Worm (Caenorhabditis elegans) whole organism, young adult: Measurements from ENCODE around the gene sre-31.

Experiments used
- F23B12.7 ChIP-seq: sonication (generic microtip); optimal IDR thresholded peaks from 2 replicates; lab custom pipeline; 2017; ENCODE audit warnings: missing genetic modification characterization, mild to moderate bottlenecking, missing compliant biosample characterization, antibody characterized with exemption, moderate library complexity; ENCODE audit not compliant: insufficient read depth
- F33H1.4 ChIP-seq: fragments of 200-800 bp; sonication (Bioruptor generic); IDR thresholded peaks from 2 replicates; pipeline ENCODE4 v1.3.6; 2022; ENCODE audit warnings: missing genetic modification reagents, missing genetic modification characterization, missing compliant biosample characterization
- F39B2.1 ChIP-seq: fragments of 200-800 bp; sonication (Bioruptor generic); IDR thresholded peaks from 2 replicates; pipeline ENCODE4 v1.3.6; 2022; ENCODE audit warnings: missing genetic modification reagents, missing genetic modification characterization, missing compliant biosample characterization
- F52B5.7 ChIP-seq: sonication (generic microtip); optimal IDR thresholded peaks from 2 replicates; lab custom pipeline; 2016; ENCODE audit warnings: mild to moderate bottlenecking, missing genetic modification characterization, missing compliant biosample characterization
- F57C9.4 ChIP-seq: sonication (generic microtip); optimal IDR thresholded peaks from 2 replicates; lab custom pipeline; 2017; ENCODE audit warnings: mild to moderate bottlenecking, missing genetic modification characterization, missing compliant biosample characterization
- T07F8.4 ChIP-seq: sonication (generic microtip); optimal IDR thresholded peaks from 2 replicates; lab custom pipeline; 2016; ENCODE audit warnings: mild to moderate bottlenecking, missing genetic modification characterization, moderate library complexity, missing compliant biosample characterization
- T26A5.8 ChIP-seq: sonication (generic microtip); optimal IDR thresholded peaks from 2 replicates; lab custom pipeline; 2016; ENCODE audit warnings: missing genetic modification characterization, missing compliant biosample characterization
- Y53F4B.3 ChIP-seq: fragments of 200-800 bp; sonication (Bioruptor generic); IDR thresholded peaks from 2 replicates; pipeline ENCODE4 v1.3.6; 2022; ENCODE audit warnings: missing genetic modification reagents, missing genetic modification characterization, missing compliant biosample characterization
- Y53G8AR.9 ChIP-seq: fragments of 200-800 bp; sonication (Bioruptor generic); conservative IDR thresholded peaks from 2 replicates; pipeline ENCODE4 v1.3.6; 2022; ENCODE audit warnings: missing genetic modification reagents, missing genetic modification characterization, missing compliant biosample characterization
- akir-1 ChIP-seq: fragments of 200-800 bp; sonication (Bioruptor generic); optimal IDR thresholded peaks from 2 replicates; lab custom pipeline; 2018; ENCODE audit warnings: mild to moderate bottlenecking, missing genetic modification characterization, moderate library complexity, missing compliant biosample characterization
- aptf-2 ChIP-seq: fragments of 200-800 bp; sonication (Bioruptor generic); conservative IDR thresholded peaks from 2 replicates; pipeline ENCODE4 v1.3.6; 2022; ENCODE audit warnings: missing genetic modification reagents, missing genetic modification characterization, missing compliant biosample characterization
- athp-1 ChIP-seq: sonication (generic microtip); optimal IDR thresholded peaks from 2 replicates; lab custom pipeline; 2017; ENCODE audit warnings: mild to moderate bottlenecking, missing genetic modification characterization, missing compliant biosample characterization
- attf-6 ChIP-seq: fragments of 200-800 bp; sonication (Bioruptor generic); IDR thresholded peaks from 2 replicates; pipeline ENCODE4 v1.3.6; 2022; ENCODE audit warnings: missing genetic modification reagents, missing genetic modification characterization, missing compliant biosample characterization
- bed-1 ChIP-seq: fragments of 200-800 bp; sonication (Bioruptor generic); IDR thresholded peaks from 2 replicates; pipeline ENCODE4 v1.3.6; 2022; ENCODE audit warnings: missing genetic modification reagents, missing genetic modification characterization, missing compliant biosample characterization
- cebp-1 ChIP-seq, 2 experiments: fragments of 200-800 bp in 1 of 2; sonication (Bioruptor generic) in 1 of 2; sonication (generic microtip) in 1 of 2; IDR thresholded peaks in 1 of 2; optimal IDR thresholded peaks in 1 of 2; 2 replicates each; pipeline versions ENCODE4 v1.3.6 to Lab custom; 2017 to 2022; ENCODE audit warnings: missing compliant biosample characterization in 2 of 2, missing genetic modification characterization in 2 of 2, mild to moderate bottlenecking in 1 of 2, missing genetic modification reagents in 1 of 2, moderate library complexity in 1 of 2
- ceh-58 ChIP-seq: fragments of 200-800 bp; sonication (Bioruptor generic); IDR thresholded peaks from 2 replicates; pipeline ENCODE4 v1.3.6; 2022; ENCODE audit warnings: missing genetic modification characterization, missing compliant biosample characterization
- ceh-91 ChIP-seq: fragments of 200-800 bp; sonication (Bioruptor generic); IDR thresholded peaks from 2 replicates; pipeline ENCODE4 v1.3.6; 2022; ENCODE audit warnings: missing genetic modification reagents, missing genetic modification characterization, missing compliant biosample characterization
- dpff-1 ChIP-seq: sonication (generic microtip); optimal IDR thresholded peaks from 2 replicates; lab custom pipeline; 2017; ENCODE audit warnings: mild to moderate bottlenecking, missing genetic modification characterization, missing compliant biosample characterization
- egl-18 ChIP-seq: fragments of 200-800 bp; sonication (Bioruptor generic); IDR thresholded peaks from 2 replicates; pipeline ENCODE4 v1.3.6; 2022; ENCODE audit warnings: missing genetic modification reagents, missing genetic modification characterization, missing compliant biosample characterization
- egrh-3 ChIP-seq: fragments of 200-800 bp; sonication (Bioruptor generic); IDR thresholded peaks from 2 replicates; pipeline ENCODE4 v1.3.6; 2022; ENCODE audit warnings: missing genetic modification reagents, missing genetic modification characterization, missing compliant biosample characterization
- ets-4 ChIP-seq: fragments of 200-800 bp; sonication (Bioruptor generic); optimal IDR thresholded peaks from 2 replicates; lab custom pipeline; 2018; ENCODE audit warnings: mild to moderate bottlenecking, missing genetic modification characterization, missing compliant biosample characterization
- him-1 ChIP-seq: sonication (generic microtip); optimal IDR thresholded peaks from 2 replicates; lab custom pipeline; 2016; ENCODE audit warnings: missing genotype, missing genetic modification reagents, missing genetic modification characterization, missing compliant biosample characterization
- hlh-12 ChIP-seq: sonication (generic microtip); optimal IDR thresholded peaks from 2 replicates; lab custom pipeline; 2016; ENCODE audit warnings: missing genetic modification characterization, missing compliant biosample characterization
- hlh-26 ChIP-seq: fragments of 200-800 bp; sonication (Bioruptor generic); conservative IDR thresholded peaks from 2 replicates; pipeline ENCODE4 v1.3.6; 2022; ENCODE audit warnings: missing genetic modification reagents, missing genetic modification characterization, missing compliant biosample characterization
- hmg-1.2 ChIP-seq: fragments of 200-800 bp; sonication (Bioruptor generic); IDR thresholded peaks from 2 replicates; pipeline ENCODE4 v1.3.6; 2022; ENCODE audit warnings: missing genetic modification reagents, missing genetic modification characterization, missing compliant biosample characterization
- hsf-1 ChIP-seq: fragments of 200-800 bp; sonication (Bioruptor generic); IDR thresholded peaks from 2 replicates; pipeline ENCODE4 v1.3.6; 2022; ENCODE audit warnings: missing genetic modification reagents, missing genetic modification characterization, missing compliant biosample characterization
- lag-1 ChIP-seq: fragments of 200-800 bp; sonication (Bioruptor generic); IDR thresholded peaks from 2 replicates; pipeline ENCODE4 v1.3.6; 2022; ENCODE audit warnings: missing genetic modification reagents, missing genetic modification characterization, missing compliant biosample characterization
- madf-10 ChIP-seq: sonication (generic microtip); optimal IDR thresholded peaks from 2 replicates; lab custom pipeline; 2016; ENCODE audit warnings: mild to moderate bottlenecking, missing genetic modification characterization, missing compliant biosample characterization
- madf-3 ChIP-seq: fragments of 200-800 bp; sonication (Bioruptor generic); IDR thresholded peaks from 2 replicates; pipeline ENCODE4 v1.3.6; 2022; ENCODE audit warnings: missing genetic modification reagents, missing genetic modification characterization, missing compliant biosample characterization
- madf-6 ChIP-seq: fragments of 200-800 bp; sonication (Bioruptor generic); IDR thresholded peaks from 2 replicates; pipeline ENCODE4 v1.3.6; 2022; ENCODE audit warnings: missing genetic modification reagents, missing genetic modification characterization, missing compliant biosample characterization
- mcd-1 ChIP-seq: fragments of 200-800 bp; sonication (Bioruptor generic); IDR thresholded peaks from 2 replicates; pipeline ENCODE4 v1.3.6; 2022; ENCODE audit warnings: missing genetic modification reagents, missing genetic modification characterization, missing compliant biosample characterization
- mxl-1 ChIP-seq: sonication (generic microtip); optimal IDR thresholded peaks from 2 replicates; lab custom pipeline; 2016; ENCODE audit warnings: missing genetic modification characterization, missing compliant biosample characterization
- nhr-179 ChIP-seq: sonication (generic microtip); optimal IDR thresholded peaks from 2 replicates; lab custom pipeline; 2016; ENCODE audit warnings: mild to moderate bottlenecking, missing genetic modification characterization, missing compliant biosample characterization
- nhr-80 ChIP-seq: sonication (generic microtip); optimal IDR thresholded peaks from 2 replicates; lab custom pipeline; 2016; ENCODE audit warnings: missing genetic modification characterization, missing compliant biosample characterization
- sea-2 ChIP-seq: fragments of 200-800 bp; sonication (Bioruptor generic); IDR thresholded peaks from 2 replicates; pipeline ENCODE4 v1.3.6; 2022; ENCODE audit warnings: missing genetic modification characterization, missing compliant biosample characterization
- tlf-1 ChIP-seq: fragments of 200-800 bp; sonication (Bioruptor generic); optimal IDR thresholded peaks from 2 replicates; lab custom pipeline; 2018; ENCODE audit warnings: mild to moderate bottlenecking, missing genetic modification characterization, missing compliant biosample characterization
- zfh-2 ChIP-seq: fragments of 200-800 bp; sonication (Bioruptor generic); conservative IDR thresholded peaks from 2 replicates; pipeline ENCODE4 v1.3.6; 2022; ENCODE audit warnings: missing genetic modification reagents, missing genetic modification characterization, missing compliant biosample characterization
- ztf-6 ChIP-seq: fragments of 200-800 bp; sonication (Bioruptor generic); IDR thresholded peaks from 2 replicates; pipeline ENCODE4 v1.3.6; 2022; ENCODE audit warnings: missing genetic modification reagents, missing genetic modification characterization, missing compliant biosample characterization

Gene sre-31

DNA sequence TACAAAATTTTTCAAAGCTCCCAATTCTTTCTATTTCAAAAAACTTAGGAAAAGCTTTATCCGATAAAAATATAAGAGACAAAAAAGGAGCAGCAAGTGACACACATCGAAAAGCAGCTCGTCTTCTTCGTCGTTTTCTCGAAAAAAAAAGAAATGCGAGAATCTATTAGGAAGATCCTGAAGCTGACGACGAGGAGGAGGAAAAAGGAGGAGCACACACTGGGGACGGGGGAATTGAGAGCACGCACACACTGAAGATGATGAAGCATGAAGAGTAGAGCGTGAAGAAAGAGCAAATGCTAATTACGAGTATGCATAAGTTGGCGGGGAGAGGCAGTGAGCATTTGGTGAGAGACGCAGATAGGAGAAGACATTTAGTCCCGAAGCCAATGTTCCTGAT lies 34.7 kb downstream of the sre-31 start:
- no peak for TF ChIP-seq aptf-2 (GFP tag; lab: Robert Waterston, UW)
- no peak for TF ChIP-seq F39B2.1 (GFP tag; lab: Robert Waterston, UW)
- TF ChIP-seq mcd-1 (GFP tag; lab: Robert Waterston, UW), result no peak
- TF ChIP-seq ceh-91, result no peak
- TF ChIP-seq sea-2 (GFP tag; lab: Robert Waterston, UW), result no peak
- no peak for TF ChIP-seq tlf-1 (GFP tag; lab: Kevin White, UChicago)
- no peak for TF ChIP-seq nhr-80 (tag; lab: Kevin White, UChicago)
- TF ChIP-seq madf-10, result no peak
- TF ChIP-seq hlh-26, result no peak
- TF ChIP-seq attf-6 (GFP tag; lab: Robert Waterston, UW), result no peak
- TF ChIP-seq ztf-6 (GFP tag; lab: Robert Waterston, UW), result no peak
- no peak for TF ChIP-seq athp-1 (tag; lab: Kevin White, UChicago)
- no peak for TF ChIP-seq him-1 (tag; lab: Kevin White, UChicago)
- no peak for TF ChIP-seq egl-18 (GFP tag; lab: Robert Waterston, UW)
- TF ChIP-seq bed-1 (GFP tag; lab: Robert Waterston, UW), result no peak
- TF ChIP-seq T26A5.8, result no peak
- TF ChIP-seq cebp-1 (GFP tag; IDR thresholded peaks at IDR 0.05; lab: Robert Waterston, UW), result no peak
- TF ChIP-seq cebp-1 (tag; optimal IDR thresholded peaks at IDR 0.05; lab: Kevin White, UChicago), result no peak

ce11 chrII:12369202-12369601 lies 39.4 kb downstream of the sre-31 start:
- no peak for TF ChIP-seq hmg-1.2 (GFP tag; lab: Robert Waterston, UW)
- peak; percentile 55; the same call in 1 of the 2 replicates for TF ChIP-seq egrh-3 (GFP tag; lab: Robert Waterston, UW)
- no peak for TF ChIP-seq hlh-12 (tag; lab: Kevin White, UChicago)
- TF ChIP-seq ceh-58 (GFP tag; lab: Robert Waterston, UW), result no peak
- peak; percentile 94 for TF ChIP-seq zfh-2
- no peak for TF ChIP-seq hsf-1 (GFP tag; lab: Robert Waterston, UW)
- TF ChIP-seq nhr-179 (tag; lab: Kevin White, UChicago), result no peak
- no peak for TF ChIP-seq madf-3 (GFP tag; lab: Robert Waterston, UW)
- TF ChIP-seq athp-1 (tag; lab: Kevin White, UChicago), result no peak
- TF ChIP-seq ets-4, result no peak
- no peak for TF ChIP-seq Y53G8AR.9
- no peak for TF ChIP-seq madf-6 (GFP tag; lab: Robert Waterston, UW)
- no peak for TF ChIP-seq F57C9.4 (tag; lab: Kevin White, UChicago)
- TF ChIP-seq dpff-1, result no peak
- no peak for TF ChIP-seq F33H1.4 (GFP tag; lab: Robert Waterston, UW)
- TF ChIP-seq cebp-1 (GFP tag; IDR thresholded peaks at IDR 0.05; lab: Robert Waterston, UW), result no peak
- TF ChIP-seq cebp-1 (tag; optimal IDR thresholded peaks at IDR 0.05; lab: Kevin White, UChicago), result peak; percentile 9
- TF ChIP-seq Y53F4B.3 (GFP tag; lab: Robert Waterston, UW), result no peak
- no peak for TF ChIP-seq mcd-1 (GFP tag; lab: Robert Waterston, UW)
- TF ChIP-seq T07F8.4 (tag; lab: Kevin White, UChicago), result no peak
- TF ChIP-seq lag-1 (GFP tag; lab: Robert Waterston, UW), result no peak
- no peak for TF ChIP-seq F23B12.7 (tag; lab: Kevin White, UChicago)
- no peak for TF ChIP-seq mxl-1 (tag; lab: Kevin White, UChicago)
- no peak for TF ChIP-seq F52B5.7 (tag; lab: Kevin White, UChicago)
- TF ChIP-seq nhr-80 (tag; lab: Kevin White, UChicago), result no peak
- TF ChIP-seq akir-1 (GFP tag; lab: Kevin White, UChicago), result no peak
